Worm (Caenorhabditis elegans) whole organism, L1 larva: ENCODE data around the gene sod-4.
A peak's percentile ranks its signal among the peaks of the same experiment; 100 is the strongest.

Experiments used
- C04F5.9 ChIP-seq: sonication (generic microtip); optimal IDR thresholded peaks from 2 replicates; lab custom pipeline; 2016; ENCODE audit warnings: missing genetic modification characterization, missing compliant biosample characterization
- C16A3.4 ChIP-seq: fragments of 150-350 bp; optimal IDR thresholded peaks from 2 replicates; lab custom pipeline; 2014; ENCODE audit warnings: missing biosample characterization, missing genetic modification characterization
- C34B4.2 ChIP-seq: sonication (generic microtip); optimal IDR thresholded peaks from 2 replicates; lab custom pipeline; 2017; ENCODE audit warnings: mild to moderate bottlenecking, missing genetic modification characterization, missing compliant biosample characterization
- alr-1 ChIP-seq: fragments of 200-800 bp; sonication (Bioruptor generic); optimal IDR thresholded peaks from 2 replicates; lab custom pipeline; 2018; ENCODE audit warnings: borderline replicate concordance, mild to moderate bottlenecking, missing genetic modification characterization, missing compliant biosample characterization
- aly-2 ChIP-seq: fragments of 150-350 bp; optimal IDR thresholded peaks from 2 replicates; lab custom pipeline; 2014; ENCODE audit warnings: missing biosample characterization, missing genetic modification characterization
- ama-1 ChIP-seq: fragments of 150-350 bp; optimal IDR thresholded peaks from 2 replicates; lab custom pipeline; 2014
- blmp-1 ChIP-seq: fragments of 150-350 bp; optimal IDR thresholded peaks from 2 replicates; lab custom pipeline; 2014; ENCODE audit warnings: missing biosample characterization, missing genetic modification characterization
- ceh-82 ChIP-seq, 3 experiments: fragments of 150-350 bp in 1 of 3; sonication (generic microtip) in 2 of 3; optimal IDR thresholded peaks; 2 replicates each; lab custom pipeline; 2014 to 2017; ENCODE audit warnings: missing biosample characterization in 3 of 3, missing genetic modification characterization in 3 of 3
- ceh-88 ChIP-seq: fragments of 200-800 bp; sonication (Bioruptor generic); IDR thresholded peaks from 2 replicates; pipeline ENCODE4 v1.3.6; 2022; ENCODE audit warnings: missing genetic modification characterization, missing compliant biosample characterization
- dsc-1 ChIP-seq: sonication (generic microtip); optimal IDR thresholded peaks from 2 replicates; lab custom pipeline; 2016; ENCODE audit warnings: mild to moderate bottlenecking, missing genetic modification characterization, missing compliant biosample characterization
- efl-1 ChIP-seq, 4 experiments: fragments of 150-350 bp; optimal IDR thresholded peaks in 3 of 4; peaks in 1 of 4; 1 replicate in 1 of 4; 2 replicates in 3 of 4; lab custom pipeline; 2014; ENCODE audit warnings: missing biosample characterization in 2 of 4, missing genetic modification characterization in 2 of 4, missing genetic modification reagents in 2 of 4
- egl-13 ChIP-seq: sonication (generic microtip); optimal IDR thresholded peaks from 2 replicates; lab custom pipeline; 2016; ENCODE audit warnings: missing genotype, missing genetic modification reagents, missing genetic modification characterization, missing compliant biosample characterization
- elt-2 ChIP-seq: sonication (generic microtip); optimal IDR thresholded peaks from 2 replicates; lab custom pipeline; 2016; ENCODE audit warnings: missing genetic modification characterization, mild to moderate bottlenecking, inconsistent platforms, missing compliant biosample characterization, missing genetic modification reagents
- elt-3 ChIP-seq, 6 experiments: fragments of 150-350 bp in 1 of 6; sonication (generic microtip); optimal IDR thresholded peaks; 2 replicates each; lab custom pipeline; 2017 to 2018; ENCODE audit warnings: missing biosample characterization in 6 of 6, missing genetic modification characterization in 6 of 6, inconsistent platforms in 1 of 6
- fkh-4 ChIP-seq: sonication (generic microtip); optimal IDR thresholded peaks from 2 replicates; lab custom pipeline; 2016; ENCODE audit warnings: missing compliant biosample characterization, missing genetic modification characterization, borderline replicate concordance
- fkh-8 ChIP-seq: sonication (generic microtip); optimal IDR thresholded peaks from 2 replicates; lab custom pipeline; 2016; ENCODE audit warnings: mild to moderate bottlenecking, missing genetic modification characterization, missing compliant biosample characterization
- hlh-4 ChIP-seq: sonication (generic microtip); optimal IDR thresholded peaks from 2 replicates; lab custom pipeline; 2016; ENCODE audit warnings: mild to moderate bottlenecking, missing genetic modification characterization, missing compliant biosample characterization
- hpl-2 ChIP-seq: fragments of 150-350 bp; optimal IDR thresholded peaks from 2 replicates; lab custom pipeline; 2014; ENCODE audit warnings: missing biosample characterization, missing genetic modification reagents, missing genetic modification characterization
- irx-1 ChIP-seq: sonication (generic microtip); optimal IDR thresholded peaks from 2 replicates; lab custom pipeline; 2016; ENCODE audit warnings: missing genetic modification characterization, missing compliant biosample characterization
- isw-1 ChIP-seq: fragments of 200-800 bp; sonication (Bioruptor generic); IDR thresholded peaks from 2 replicates; pipeline ENCODE4 v1.3.6; 2022; ENCODE audit warnings: missing genetic modification characterization, missing compliant biosample characterization
- lin-13 ChIP-seq: fragments of 150-350 bp; optimal IDR thresholded peaks from 2 replicates; lab custom pipeline; 2014; ENCODE audit warnings: missing biosample characterization, missing genetic modification reagents, missing genetic modification characterization
- lin-14 ChIP-seq: fragments of 200-800 bp; sonication (Bioruptor generic); optimal IDR thresholded peaks from 2 replicates; lab custom pipeline; 2018; ENCODE audit warnings: mild to moderate bottlenecking, missing genetic modification characterization, moderate library complexity, missing compliant biosample characterization
- lin-15B ChIP-seq: fragments of 150-350 bp; sonication (generic microtip); optimal IDR thresholded peaks from 3 replicates; lab custom pipeline; 2014; ENCODE audit warnings: missing biosample characterization, missing genetic modification characterization
- lin-35 ChIP-seq, 2 experiments: fragments of 150-350 bp; optimal IDR thresholded peaks; 2 replicates each; lab custom pipeline; 2014; ENCODE audit warnings: missing biosample characterization in 2 of 2, missing genetic modification characterization in 2 of 2, missing genetic modification reagents in 2 of 2
- lin-39 ChIP-seq: fragments of 150-350 bp; optimal IDR thresholded peaks from 2 replicates; lab custom pipeline; 2014; ENCODE audit warnings: missing biosample characterization, missing genetic modification reagents, missing genetic modification characterization
- lir-3 ChIP-seq: sonication (generic microtip); optimal IDR thresholded peaks from 2 replicates; lab custom pipeline; 2016; ENCODE audit warnings: mild to moderate bottlenecking, missing genetic modification characterization, moderate library complexity, missing compliant biosample characterization; ENCODE audit not compliant: poor library complexity
- lsy-2 ChIP-seq, 2 experiments: fragments of 150-350 bp; optimal IDR thresholded peaks; 2 replicates each; lab custom pipeline; 2014; ENCODE audit warnings: missing biosample characterization in 2 of 2, missing genetic modification characterization in 2 of 2
- mef-2 ChIP-seq: fragments of 150-350 bp; optimal IDR thresholded peaks from 2 replicates; lab custom pipeline; 2014; ENCODE audit warnings: missing biosample characterization, missing genetic modification characterization
- mep-1 ChIP-seq: fragments of 150-350 bp; optimal IDR thresholded peaks from 2 replicates; lab custom pipeline; 2014; ENCODE audit warnings: missing biosample characterization, missing genetic modification characterization
- nhr-11 ChIP-seq: fragments of 150-350 bp; optimal IDR thresholded peaks from 2 replicates; lab custom pipeline; 2014; ENCODE audit warnings: missing biosample characterization, missing genetic modification characterization
- nhr-71 ChIP-seq: sonication (generic microtip); optimal IDR thresholded peaks from 2 replicates; lab custom pipeline; 2016; ENCODE audit warnings: mild to moderate bottlenecking, missing genetic modification characterization, moderate library complexity, missing compliant biosample characterization
- nhr-76 ChIP-seq: sonication (generic microtip); optimal IDR thresholded peaks from 2 replicates; lab custom pipeline; 2017; ENCODE audit warnings: missing biosample characterization, missing genetic modification characterization
- nhr-77 ChIP-seq: fragments of 150-350 bp; optimal IDR thresholded peaks from 2 replicates; lab custom pipeline; 2014; ENCODE audit warnings: missing biosample characterization, missing genetic modification characterization
- nhr-90 ChIP-seq: sonication (generic microtip); optimal IDR thresholded peaks from 2 replicates; lab custom pipeline; 2016; ENCODE audit warnings: mild to moderate bottlenecking, missing genetic modification characterization, missing compliant biosample characterization; ENCODE audit not compliant: poor library complexity
- pag-3 ChIP-seq: sonication (generic microtip); optimal IDR thresholded peaks from 2 replicates; lab custom pipeline; 2017; ENCODE audit warnings: missing genetic modification characterization, mild to moderate bottlenecking, missing compliant biosample characterization, antibody characterized with exemption, borderline replicate concordance; ENCODE audit not compliant: insufficient read depth
- pax-3 ChIP-seq: fragments of 200-800 bp; sonication (Bioruptor generic); optimal IDR thresholded peaks from 2 replicates; lab custom pipeline; 2018; ENCODE audit warnings: mild to moderate bottlenecking, missing genetic modification characterization, moderate library complexity, missing compliant biosample characterization
- pqm-1 ChIP-seq: sonication (generic microtip); optimal IDR thresholded peaks from 3 replicates; lab custom pipeline; 2017; ENCODE audit warnings: missing biosample characterization, missing genetic modification characterization
- rnt-1 ChIP-seq: sonication (generic microtip); optimal IDR thresholded peaks from 2 replicates; lab custom pipeline; 2016; ENCODE audit warnings: mild to moderate bottlenecking, missing genetic modification characterization, moderate library complexity, missing compliant biosample characterization
- skn-1 ChIP-seq: fragments of 150-350 bp; optimal IDR thresholded peaks from 2 replicates; lab custom pipeline; 2014; ENCODE audit warnings: missing biosample characterization, missing genetic modification characterization
- snpc-4 ChIP-seq: fragments of 150-350 bp; optimal IDR thresholded peaks from 2 replicates; lab custom pipeline; 2014; ENCODE audit warnings: missing biosample characterization, missing genetic modification characterization
- snu-23 ChIP-seq: sonication (generic microtip); optimal IDR thresholded peaks from 2 replicates; lab custom pipeline; 2016; ENCODE audit warnings: missing genetic modification characterization, missing compliant biosample characterization
- sox-4 ChIP-seq: sonication (generic microtip); optimal IDR thresholded peaks from 2 replicates; lab custom pipeline; 2016; ENCODE audit warnings: missing genetic modification characterization, missing compliant biosample characterization
- unc-130 ChIP-seq: fragments of 150-350 bp; optimal IDR thresholded peaks from 2 replicates; lab custom pipeline; 2017; ENCODE audit warnings: missing biosample characterization, missing genetic modification characterization, inconsistent platforms
- unc-62 ChIP-seq: fragments of 150-350 bp; optimal IDR thresholded peaks from 2 replicates; lab custom pipeline; 2014; ENCODE audit warnings: missing biosample characterization, missing genetic modification reagents, missing genetic modification characterization
- unc-86 ChIP-seq: sonication (generic microtip); optimal IDR thresholded peaks from 2 replicates; lab custom pipeline; 2016; ENCODE audit warnings: missing genetic modification characterization, missing compliant biosample characterization
- unc-98 ChIP-seq: fragments of 200-800 bp; sonication (Bioruptor generic); IDR thresholded peaks from 2 replicates; pipeline ENCODE4 v1.3.6; 2022; ENCODE audit warnings: missing genetic modification characterization, missing compliant biosample characterization
- ztf-4 ChIP-seq: fragments of 150-350 bp; optimal IDR thresholded peaks from 2 replicates; lab custom pipeline; 2014; ENCODE audit warnings: missing biosample characterization, missing genetic modification characterization

sod-4 gene

ce11 chrIII:9504347-9504746 lies 4.2 kb upstream of the sod-4 start:
- no peak for TF ChIP-seq isw-1 (GFP tag; lab: Robert Waterston, UW)
- no peak for TF ChIP-seq lin-15B
- no peak for TF ChIP-seq unc-86 (tag; lab: Kevin White, UChicago)
- no peak for TF ChIP-seq fkh-8 (tag; lab: Kevin White, UChicago)
- TF ChIP-seq ceh-82 (tag; optimal IDR thresholded peaks at IDR 0.05; lab: Kevin White, UChicago): no peak
- TF ChIP-seq lin-35 (GFP tag; optimal IDR thresholded peaks at IDR 0.05; lab: Kevin White, UChicago): no peak

- TF ChIP-seq lin-35 (GFP tag; optimal IDR thresholded peaks at IDR 0.05; lab: Kevin White, UChicago) (peak in 1 of 2 experiments; percentile 7), C34B4.2 (no peak), ceh-88 (GFP tag; lab: Robert Waterston, UW) (no peak), lin-13 (GFP tag; lab: Kevin White, UChicago) (no peak), elt-3 (tag; optimal IDR thresholded peaks at IDR 0.05; lab: Kevin White, UChicago) (peak in 5 of 6 experiments; percentile 27 to 81 (median 76)), elt-2 (tag; lab: Kevin White, UChicago) (no peak), pqm-1 (tag; lab: Kevin White, UChicago) (no peak), C04F5.9 (no peak), nhr-71 (tag; lab: Kevin White, UChicago) (peak; percentile 20), blmp-1 (peak; percentile 63), fkh-8 (tag; lab: Kevin White, UChicago) (no peak), irx-1 (tag; lab: Kevin White, UChicago) (no peak), rnt-1 (no peak), pag-3 (no peak), snpc-4 (tag; lab: Kevin White, UChicago) (no peak), fkh-4 (tag; lab: Kevin White, UChicago) (no peak), hlh-4 (tag; lab: Kevin White, UChicago) (no peak), efl-1 (optimal IDR thresholded peaks at IDR 0.05; lab: Kevin White, UChicago) (no peak), efl-1 (GFP tag; optimal IDR thresholded peaks at IDR 0.05 in 1 of 2; lab: Kevin White, UChicago) (peak in 1 of 2 experiments; percentile 80), unc-62 (no peak), lin-14 (GFP tag; lab: Kevin White, UChicago) (peak; percentile 44), snu-23 (GFP tag; lab: Kevin White, UChicago) (no peak), mef-2 (tag; lab: Kevin White, UChicago) (no peak), aly-2 (tag; lab: Kevin White, UChicago) (no peak), sox-4 (tag; lab: Kevin White, UChicago) (no peak), unc-130 (no peak), ztf-4 (tag; lab: Kevin White, UChicago) (no peak), egl-13 (no peak), ama-1 (no peak), nhr-76 (no peak), hpl-2 (GFP tag; lab: Kevin White, UChicago) (no peak), lsy-2 (tag; optimal IDR thresholded peaks at IDR 0.05; lab: Kevin White, UChicago) (peak in 1 of 2 experiments; percentile 32), nhr-77 (no peak), pax-3 (no peak), nhr-11 (tag; lab: Kevin White, UChicago) (no peak), unc-98 (GFP tag; lab: Robert Waterston, UW) (no peak), C16A3.4 (tag; lab: Kevin White, UChicago) (peak; percentile 17), lin-39 (tag; lab: Kevin White, UChicago) (no peak), lir-3 (tag; lab: Kevin White, UChicago) (no peak), alr-1 (tag; lab: Kevin White, UChicago) (no peak), skn-1 (tag; lab: Kevin White, UChicago) (peak; percentile 23), dsc-1 (tag; lab: Kevin White, UChicago) (no peak), mep-1 (no peak), nhr-90 (tag; lab: Kevin White, UChicago) (no peak)
Observed at ce11 chrIII:9502155-9502714, 2.1 kb upstream of the sod-4 start.
